Worm (Caenorhabditis elegans) whole organism, L4/young adult: ENCODE results near the gene rps-16.

Experiments used
- W03F9.2 ChIP-seq: fragments of 150-350 bp; optimal IDR thresholded peaks from 2 replicates; lab custom pipeline; 2014; ENCODE audit warnings: missing biosample characterization, missing genetic modification characterization
- him-1 ChIP-seq: sonication (generic microtip); optimal IDR thresholded peaks from 2 replicates; lab custom pipeline; 2016; ENCODE audit warnings: missing genotype, missing genetic modification reagents, missing genetic modification characterization, missing compliant biosample characterization

- TF ChIP-seq him-1 (tag; lab: Kevin White, UChicago) (no peak), W03F9.2 (no peak)
Observed at ce11 chrV:14984593-14984992, 15.7 kb downstream of the rps-16 start, which contains the start of gene F02D8.4.
